Fruit fly (Drosophila melanogaster) whole organism, pupa: ENCODE results near the gene Mvl.

Experiments used
- CG14655 ChIP-seq: fragments of 200-800 bp; sonication (Bioruptor generic); optimal IDR thresholded peaks from 3 replicates; lab custom pipeline; 2017; ENCODE audit warnings: mild to moderate bottlenecking, missing biosample characterization, missing genetic modification reagents, missing genetic modification characterization
- CG17806 ChIP-seq: fragments of 200-800 bp; sonication (Bioruptor generic); optimal IDR thresholded peaks from 2 replicates; lab custom pipeline; 2018; ENCODE audit warnings: missing biosample characterization, mild to moderate bottlenecking, missing genetic modification characterization, moderate library complexity
- CG4496 ChIP-seq: fragments of 200-800 bp; sonication (Bioruptor generic); IDR thresholded peaks from 3 replicates; pipeline ENCODE4 v1.3.6; 2022; ENCODE audit warnings: missing biosample characterization, missing genetic modification characterization
- CG9948 ChIP-seq: fragments of 200-800 bp; sonication (Bioruptor generic); optimal IDR thresholded peaks from 2 replicates; lab custom pipeline; 2018; ENCODE audit warnings: missing biosample characterization, mild to moderate bottlenecking, missing genetic modification characterization, moderate library complexity
- EcR ChIP-seq: fragments of 200-800 bp; sonication (Bioruptor generic); optimal IDR thresholded peaks from 3 replicates; lab custom pipeline; 2019; ENCODE audit warnings: missing biosample characterization, missing genetic modification characterization, mild to moderate bottlenecking, moderate library complexity, missing genetic modification reagents
- Pif1A ChIP-seq: fragments of 200-800 bp; sonication (Bioruptor generic); optimal IDR thresholded peaks from 3 replicates; lab custom pipeline; 2016; ENCODE audit warnings: missing biosample characterization, missing genetic modification characterization
- Snoo ChIP-seq: fragments of 200-800 bp; sonication (Bioruptor generic); optimal IDR thresholded peaks from 3 replicates; lab custom pipeline; 2017; ENCODE audit warnings: missing biosample characterization, mild to moderate bottlenecking, missing genetic modification characterization, inconsistent platforms
- gl ChIP-seq: fragments of 200-800 bp; sonication (Bioruptor generic); optimal IDR thresholded peaks from 2 replicates; lab custom pipeline; 2018; ENCODE audit warnings: missing biosample characterization, mild to moderate bottlenecking, missing genetic modification characterization
- rn ChIP-seq: fragments of 200-800 bp; sonication (Bioruptor generic); IDR thresholded peaks from 2 replicates; pipeline ENCODE4 v1.3.6; 2022; ENCODE audit warnings: missing biosample characterization, missing genetic modification characterization

DNA sequence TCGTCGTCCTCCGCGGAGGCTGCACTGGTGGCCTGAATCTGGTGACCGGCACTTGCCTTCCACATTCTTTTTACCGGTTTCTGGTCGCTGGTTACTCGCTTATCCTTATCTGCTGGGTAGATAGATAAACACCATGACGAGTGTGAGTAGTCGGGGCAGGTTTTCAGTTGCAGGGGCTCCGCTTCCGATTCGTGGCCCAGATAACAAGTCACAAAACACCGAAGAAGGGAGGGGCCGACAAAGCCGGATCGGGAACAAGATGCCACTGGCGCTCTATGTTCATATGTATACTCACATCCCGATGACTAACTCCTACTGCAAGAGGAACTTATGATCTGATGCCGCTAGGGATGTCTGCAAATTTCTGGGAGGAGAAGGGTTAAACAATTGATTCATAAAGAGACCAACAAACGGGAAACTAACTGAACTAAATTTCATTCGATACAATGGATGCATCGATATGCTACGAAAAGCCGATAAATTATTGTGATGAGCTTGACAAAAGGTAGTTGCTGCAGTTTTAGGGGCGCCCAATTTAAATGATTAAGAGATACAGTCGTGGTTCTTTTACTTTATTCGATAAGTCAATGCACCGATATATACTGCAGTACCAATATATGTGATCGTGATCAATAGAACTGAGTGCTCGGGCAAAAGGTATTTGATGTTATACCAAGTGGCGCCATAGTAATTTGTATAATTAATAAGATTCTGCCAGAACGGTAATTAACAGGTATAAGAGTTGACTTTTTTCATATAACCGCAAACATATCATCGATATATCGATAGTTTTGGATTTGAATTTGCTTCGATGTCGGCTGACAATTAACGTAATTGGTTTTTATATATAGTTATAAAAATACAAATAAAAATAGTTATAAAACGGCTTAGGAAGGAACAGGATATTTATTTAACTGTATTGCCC, 3.7 kb upstream of the Mvl start, which contains the start of gene Cortactin:
- no peak for TF ChIP-seq Snoo (tag; lab: Kevin White, UChicago)
- TF ChIP-seq CG17806 (tag; lab: Kevin White, UChicago), result no peak
- peak; percentile 41 for TF ChIP-seq EcR (GFP tag; lab: Kevin White, UChicago)
- no peak for TF ChIP-seq CG14655 (GFP tag; lab: Kevin White, UChicago)
- TF ChIP-seq CG4496 (GFP tag; lab: Robert Waterston, UW), result no peak
- TF ChIP-seq gl (tag; lab: Kevin White, UChicago), result no peak
- TF ChIP-seq rn, result no peak
- no peak for TF ChIP-seq Pif1A (GFP tag; lab: Kevin White, UChicago)
- no peak for TF ChIP-seq CG9948 (tag; lab: Kevin White, UChicago)
